Worm (Caenorhabditis elegans) whole organism, L4 larva: ENCODE data around the gene F19G12.3.
A peak's percentile ranks its signal among the peaks of the same experiment; 100 is the strongest.

ENCODE experiments used
- F44E2.7 ChIP-seq: fragments of 200-800 bp; sonication (Bioruptor generic); IDR thresholded peaks from 2 replicates; pipeline ENCODE4 v2.1.2; 2022; ENCODE audit warnings: missing genetic modification characterization, missing compliant biosample characterization
- R02D3.7 ChIP-seq: fragments of 150-350 bp; sonication (generic microtip); optimal IDR thresholded peaks from 3 replicates; lab custom pipeline; 2014; ENCODE audit warnings: missing biosample characterization, missing genetic modification characterization
- T26A8.4 ChIP-seq: fragments of 200-800 bp; sonication (Bioruptor generic); IDR thresholded peaks from 2 replicates; pipeline ENCODE4 v1.3.6; 2022; ENCODE audit warnings: missing genetic modification characterization, missing compliant biosample characterization
- Y48G9A.11 ChIP-seq: fragments of 200-800 bp; sonication (Bioruptor generic); IDR thresholded peaks from 2 replicates; pipeline ENCODE4 v1.3.6; 2022; ENCODE audit warnings: missing genetic modification reagents, missing genetic modification characterization, missing compliant biosample characterization
- ZK337.2 ChIP-seq: fragments of 200-800 bp; sonication (Bioruptor generic); IDR thresholded peaks from 2 replicates; pipeline ENCODE4 v1.3.6; 2022; ENCODE audit warnings: missing genetic modification reagents, missing genetic modification characterization, missing compliant biosample characterization
- ZK546.5 ChIP-seq, 2 experiments: sonication (generic microtip); optimal IDR thresholded peaks; 2 replicates each; lab custom pipeline; 2017; ENCODE audit warnings: missing biosample characterization in 2 of 2, missing genetic modification characterization in 2 of 2
- aly-2 ChIP-seq: sonication (generic microtip); optimal IDR thresholded peaks from 2 replicates; lab custom pipeline; 2018; ENCODE audit warnings: missing biosample characterization, missing genetic modification characterization
- ama-1 ChIP-seq: fragments of 150-350 bp; optimal IDR thresholded peaks from 2 replicates; lab custom pipeline; 2014; ENCODE audit warnings: inconsistent platforms, mixed read lengths
- arid-1 ChIP-seq: fragments of 200-800 bp; sonication (Bioruptor generic); conservative IDR thresholded peaks from 2 replicates; pipeline ENCODE4 v1.3.6; 2022; ENCODE audit warnings: missing genetic modification reagents, missing genetic modification characterization, missing compliant biosample characterization
- attf-4 ChIP-seq: sonication (generic microtip); optimal IDR thresholded peaks from 3 replicates; lab custom pipeline; 2017; ENCODE audit warnings: missing biosample characterization, missing genetic modification characterization
- ceh-20 ChIP-seq: fragments of 200-800 bp; sonication (Bioruptor generic); IDR thresholded peaks from 2 replicates; pipeline ENCODE4 v1.3.6; 2022; ENCODE audit warnings: missing genetic modification reagents, missing genetic modification characterization, missing compliant biosample characterization
- ceh-44 ChIP-seq: fragments of 200-800 bp; sonication (Bioruptor generic); IDR thresholded peaks from 2 replicates; pipeline ENCODE4 v1.3.6; 2022; ENCODE audit warnings: missing genetic modification reagents, missing genetic modification characterization, missing compliant biosample characterization
- ceh-82 ChIP-seq: sonication (generic microtip); optimal IDR thresholded peaks from 2 replicates; lab custom pipeline; 2017; ENCODE audit warnings: missing biosample characterization, missing genetic modification characterization
- ces-1 ChIP-seq: fragments of 150-350 bp; sonication (generic microtip); optimal IDR thresholded peaks from 4 replicates; lab custom pipeline; 2014; ENCODE audit warnings: missing biosample characterization, missing genetic modification reagents, missing genetic modification characterization
- ctbp-1 ChIP-seq: fragments of 200-800 bp; sonication (Bioruptor generic); IDR thresholded peaks from 2 replicates; pipeline ENCODE4 v1.3.6; 2022; ENCODE audit warnings: missing genetic modification reagents, missing genetic modification characterization, missing compliant biosample characterization
- daf-12 ChIP-seq: fragments of 150-350 bp; optimal IDR thresholded peaks from 2 replicates; lab custom pipeline; 2014; ENCODE audit warnings: missing biosample characterization, missing genetic modification reagents, missing genetic modification characterization
- daf-16 ChIP-seq, 3 experiments: sonication (generic microtip); optimal IDR thresholded peaks; 2 replicates each; lab custom pipeline; 2016 to 2017; ENCODE audit warnings: missing genetic modification characterization in 3 of 3, missing genetic modification reagents in 3 of 3, mild to moderate bottlenecking in 2 of 3, missing compliant biosample characterization in 2 of 3, missing biosample characterization in 1 of 3, moderate library complexity in 1 of 3
- dmd-8 ChIP-seq: fragments of 200-800 bp; sonication (Bioruptor generic); IDR thresholded peaks from 2 replicates; pipeline ENCODE4 v1.3.6; 2022; ENCODE audit warnings: missing genetic modification characterization, missing compliant biosample characterization
- dpl-1 ChIP-seq: fragments of 150-350 bp; optimal IDR thresholded peaks from 2 replicates; lab custom pipeline; 2014; ENCODE audit warnings: missing biosample characterization, missing genetic modification reagents, missing genetic modification characterization
- duxl-1 ChIP-seq: sonication (generic microtip); optimal IDR thresholded peaks from 2 replicates; lab custom pipeline; 2016; ENCODE audit warnings: mild to moderate bottlenecking, missing genetic modification characterization, moderate library complexity, missing compliant biosample characterization; ENCODE audit not compliant: poor library complexity
- fkh-10 ChIP-seq: fragments of 150-350 bp; optimal IDR thresholded peaks from 2 replicates; lab custom pipeline; 2014; ENCODE audit warnings: missing biosample characterization, missing genetic modification reagents, missing genetic modification characterization
- gei-8 ChIP-seq: fragments of 200-800 bp; sonication (Bioruptor generic); optimal IDR thresholded peaks from 2 replicates; lab custom pipeline; 2018; ENCODE audit warnings: mild to moderate bottlenecking, missing genetic modification characterization, missing compliant biosample characterization
- hlh-30 ChIP-seq: sonication (generic microtip); optimal IDR thresholded peaks from 2 replicates; lab custom pipeline; 2017; ENCODE audit warnings: antibody characterized with exemption, mild to moderate bottlenecking, missing genetic modification characterization, missing compliant biosample characterization; ENCODE audit not compliant: insufficient read depth
- lim-7 ChIP-seq: fragments of 200-800 bp; sonication (Bioruptor generic); IDR thresholded peaks from 2 replicates; pipeline ENCODE4 v1.3.6; 2022; ENCODE audit warnings: missing genetic modification characterization, missing compliant biosample characterization
- lin-13 ChIP-seq: fragments of 150-350 bp; optimal IDR thresholded peaks from 2 replicates; lab custom pipeline; 2014; ENCODE audit warnings: missing biosample characterization, missing genetic modification reagents, missing genetic modification characterization
- lin-29 ChIP-seq: fragments of 200-800 bp; sonication (Bioruptor generic); IDR thresholded peaks from 2 replicates; pipeline ENCODE4 v1.3.6; 2022; ENCODE audit warnings: missing genetic modification reagents, missing genetic modification characterization, missing compliant biosample characterization
- lin-39 ChIP-seq: fragments of 150-350 bp; optimal IDR thresholded peaks from 2 replicates; lab custom pipeline; 2014; ENCODE audit warnings: missing biosample characterization, missing genetic modification reagents, missing genetic modification characterization
- madf-9 ChIP-seq: fragments of 200-800 bp; sonication (Bioruptor generic); conservative IDR thresholded peaks from 2 replicates; pipeline ENCODE4 v1.3.6; 2022; ENCODE audit warnings: missing genetic modification reagents, missing genetic modification characterization, missing compliant biosample characterization
- mdt-29 ChIP-seq: fragments of 200-800 bp; sonication (Bioruptor generic); IDR thresholded peaks from 2 replicates; pipeline ENCODE4 v1.3.6; 2022; ENCODE audit warnings: missing genetic modification reagents, missing genetic modification characterization, missing compliant biosample characterization
- mep-1 ChIP-seq: fragments of 150-350 bp; sonication (generic microtip); optimal IDR thresholded peaks from 3 replicates; lab custom pipeline; 2014; ENCODE audit warnings: missing biosample characterization, missing genetic modification characterization
- mes-2 ChIP-seq: sonication (generic microtip); optimal IDR thresholded peaks from 2 replicates; lab custom pipeline; 2016; ENCODE audit warnings: missing genotype, mild to moderate bottlenecking, missing genetic modification characterization, missing compliant biosample characterization; ENCODE audit not compliant: poor library complexity, severe bottlenecking
- mxl-2 ChIP-seq: fragments of 200-800 bp; sonication (Bioruptor generic); conservative IDR thresholded peaks from 2 replicates; pipeline ENCODE4 v1.3.6; 2022; ENCODE audit warnings: missing genetic modification reagents, missing genetic modification characterization, missing compliant biosample characterization
- mxl-3 ChIP-seq: fragments of 200-800 bp; sonication (Bioruptor generic); optimal IDR thresholded peaks from 2 replicates; lab custom pipeline; 2018; ENCODE audit warnings: mild to moderate bottlenecking, missing genetic modification characterization, missing compliant biosample characterization
- nhr-10 ChIP-seq: fragments of 150-350 bp; optimal IDR thresholded peaks from 2 replicates; lab custom pipeline; 2014; ENCODE audit warnings: missing biosample characterization, missing genetic modification characterization
- nhr-111 ChIP-seq: fragments of 200-800 bp; sonication (Bioruptor generic); optimal IDR thresholded peaks from 2 replicates; lab custom pipeline; 2018; ENCODE audit warnings: mild to moderate bottlenecking, missing genetic modification characterization, missing compliant biosample characterization
- nhr-25 ChIP-seq: sonication (generic microtip); optimal IDR thresholded peaks from 2 replicates; lab custom pipeline; 2017; ENCODE audit warnings: missing genetic modification characterization, mild to moderate bottlenecking, missing compliant biosample characterization, antibody characterized with exemption, moderate library complexity, borderline replicate concordance; ENCODE audit not compliant: insufficient read depth
- nhr-28 ChIP-seq: fragments of 150-350 bp; optimal IDR thresholded peaks from 2 replicates; lab custom pipeline; 2014; ENCODE audit warnings: missing biosample characterization, missing genetic modification characterization
- nhr-41 ChIP-seq: fragments of 200-800 bp; sonication (Bioruptor generic); IDR thresholded peaks from 2 replicates; pipeline ENCODE4 v1.3.6; 2022; ENCODE audit warnings: missing genetic modification reagents, missing genetic modification characterization, missing compliant biosample characterization
- nhr-42 ChIP-seq: fragments of 200-800 bp; sonication (Bioruptor generic); IDR thresholded peaks from 2 replicates; pipeline ENCODE4 v1.3.6; 2022; ENCODE audit warnings: missing genetic modification characterization, missing compliant biosample characterization
- nhr-6 ChIP-seq: fragments of 150-350 bp; optimal IDR thresholded peaks from 2 replicates; lab custom pipeline; 2014; ENCODE audit warnings: missing biosample characterization, missing genetic modification characterization
- pqm-1 ChIP-seq: sonication (generic microtip); optimal IDR thresholded peaks from 2 replicates; lab custom pipeline; 2017; ENCODE audit warnings: missing biosample characterization, missing genetic modification characterization
- rbr-2 ChIP-seq: sonication (generic microtip); optimal IDR thresholded peaks from 2 replicates; lab custom pipeline; 2016; ENCODE audit warnings: missing genotype, missing genetic modification characterization, missing compliant biosample characterization
- saeg-2 ChIP-seq: fragments of 200-800 bp; sonication (Bioruptor generic); IDR thresholded peaks from 2 replicates; pipeline ENCODE4 v1.3.6; 2022; ENCODE audit warnings: missing genetic modification reagents, missing genetic modification characterization, missing compliant biosample characterization
- set-16 ChIP-seq: fragments of 200-800 bp; sonication (Bioruptor generic); IDR thresholded peaks from 2 replicates; pipeline ENCODE4 v1.3.6; 2022; ENCODE audit warnings: missing genetic modification reagents, missing genetic modification characterization, missing compliant biosample characterization
- snpc-1.2 ChIP-seq: fragments of 200-800 bp; sonication (Bioruptor generic); IDR thresholded peaks from 2 replicates; pipeline ENCODE4 v1.3.6; 2022; ENCODE audit warnings: missing genetic modification reagents, missing genetic modification characterization, missing compliant biosample characterization
- spr-1 ChIP-seq: sonication (generic microtip); optimal IDR thresholded peaks from 2 replicates; lab custom pipeline; 2016; ENCODE audit warnings: mild to moderate bottlenecking, missing genetic modification characterization, missing compliant biosample characterization
- tag-97 ChIP-seq: fragments of 200-800 bp; sonication (Bioruptor generic); IDR thresholded peaks from 2 replicates; pipeline ENCODE4 v1.3.6; 2022; ENCODE audit warnings: missing genetic modification characterization, missing compliant biosample characterization
- unc-130 ChIP-seq: sonication (generic microtip); optimal IDR thresholded peaks from 2 replicates; lab custom pipeline; 2016; ENCODE audit warnings: missing genetic modification reagents, missing genetic modification characterization, missing compliant biosample characterization
- unc-39 ChIP-seq: sonication (generic microtip); optimal IDR thresholded peaks from 2 replicates; lab custom pipeline; 2017; ENCODE audit warnings: missing biosample characterization, missing genetic modification characterization
- zip-11 ChIP-seq: fragments of 200-800 bp; sonication (Bioruptor generic); IDR thresholded peaks from 2 replicates; pipeline ENCODE4 v1.3.6; 2022; ENCODE audit warnings: missing genetic modification characterization, missing compliant biosample characterization
- zip-2 ChIP-seq: fragments of 150-350 bp; optimal IDR thresholded peaks from 2 replicates; lab custom pipeline; 2014; ENCODE audit warnings: missing biosample characterization, missing genetic modification characterization

The F19G12.3 gene

ce11 chrX:1454385-1454784 is 29.8 kb downstream of the F19G12.3 start (continued):
- peak; percentile 93 for TF ChIP-seq mxl-3 (GFP tag; lab: Kevin White, UChicago)
- TF ChIP-seq mes-2 (tag; lab: Kevin White, UChicago) = peak; percentile 72
- TF ChIP-seq ces-1 = no peak
- no peak for TF ChIP-seq ZK546.5 (tag; optimal IDR thresholded peaks at IDR 0.05; lab: Kevin White, UChicago)
- peak; percentile 79 for TF ChIP-seq spr-1
- peak; percentile 60 for TF ChIP-seq gei-8 (GFP tag; lab: Kevin White, UChicago)
- TF ChIP-seq unc-130 = no peak
- TF ChIP-seq lin-13 = peak; percentile 44
- peak; percentile 88 for TF ChIP-seq nhr-25 (tag; lab: Kevin White, UChicago)
- peak; percentile 97 for TF ChIP-seq mep-1 (tag; lab: Kevin White, UChicago)
- TF ChIP-seq ceh-82 (tag; lab: Kevin White, UChicago) = no peak
- peak; percentile 96 for TF ChIP-seq hlh-30 (tag; lab: Kevin White, UChicago)
- peak; percentile 94 for TF ChIP-seq set-16 (GFP tag; lab: Robert Waterston, UW)
- TF ChIP-seq arid-1 = peak; percentile 86
- TF ChIP-seq R02D3.7 (tag; lab: Kevin White, UChicago) = no peak
- peak; percentile 64 for TF ChIP-seq duxl-1 (tag; lab: Kevin White, UChicago)
- no peak for TF ChIP-seq daf-12 (tag; lab: Kevin White, UChicago)
- peak; percentile 51; the same call in 1 of the 2 replicates for TF ChIP-seq madf-9 (GFP tag; lab: Robert Waterston, UW)
- TF ChIP-seq daf-16 (GFP tag; optimal IDR thresholded peaks at IDR 0.05; lab: Kevin White, UChicago) = peak in 1 of 2 experiments; percentile 67
- peak; percentile 80 for TF ChIP-seq daf-16 (tag; optimal IDR thresholded peaks at IDR 0.05; lab: Kevin White, UChicago)
- peak; percentile 76; the same call in 1 of the 2 replicates for TF ChIP-seq saeg-2 (GFP tag; lab: Robert Waterston, UW)
- TF ChIP-seq F44E2.7 (GFP tag; lab: Robert Waterston, UW) = no peak
- TF ChIP-seq nhr-10 (tag; lab: Kevin White, UChicago) = peak; percentile 80
- TF ChIP-seq nhr-28 (tag; lab: Kevin White, UChicago) = peak; percentile 96
- TF ChIP-seq nhr-42 (GFP tag; lab: Robert Waterston, UW) = no peak; the same call in 1 of the 2 replicates
- TF ChIP-seq unc-39 (tag; lab: Kevin White, UChicago) = no peak
- peak; percentile 90 for TF ChIP-seq ceh-20 (GFP tag; lab: Robert Waterston, UW)
- peak; percentile 80; the same call in 1 of the 2 replicates for TF ChIP-seq nhr-41 (GFP tag; lab: Robert Waterston, UW)
- peak; percentile 93 for TF ChIP-seq rbr-2 (tag; lab: Kevin White, UChicago)
- TF ChIP-seq ama-1 (lab: Kevin White, UChicago) = no peak
- no peak for TF ChIP-seq lim-7 (GFP tag; lab: Robert Waterston, UW)
- peak; percentile 28 for TF ChIP-seq pqm-1
- peak; percentile 95 for TF ChIP-seq nhr-6 (tag; lab: Kevin White, UChicago)
- no peak for TF ChIP-seq ZK337.2 (GFP tag; lab: Robert Waterston, UW)
- TF ChIP-seq ctbp-1 (GFP tag; lab: Robert Waterston, UW) = peak; percentile 67
- TF ChIP-seq ceh-44 (GFP tag; lab: Robert Waterston, UW) = no peak
- peak; percentile 42; the same call in 1 of the 2 replicates for TF ChIP-seq lin-29 (GFP tag; lab: Robert Waterston, UW)
- TF ChIP-seq zip-2 (tag; lab: Kevin White, UChicago) = peak; percentile 99
- TF ChIP-seq Y48G9A.11 (GFP tag; lab: Robert Waterston, UW) = no peak
- no peak for TF ChIP-seq zip-11 (GFP tag; lab: Robert Waterston, UW)
- TF ChIP-seq T26A8.4 = peak; percentile 88
- TF ChIP-seq lin-39 (tag; lab: Kevin White, UChicago) = no peak
- TF ChIP-seq attf-4 (tag; lab: Kevin White, UChicago) = peak; percentile 70
- TF ChIP-seq fkh-10 (GFP tag; lab: Kevin White, UChicago) = peak; percentile 45
- TF ChIP-seq snpc-1.2 (GFP tag; lab: Robert Waterston, UW) = no peak
- no peak for TF ChIP-seq nhr-111 (GFP tag; lab: Kevin White, UChicago)
- peak; percentile 41 for TF ChIP-seq dpl-1
- TF ChIP-seq aly-2 (tag; lab: Kevin White, UChicago) = no peak
- TF ChIP-seq tag-97 (GFP tag; lab: Robert Waterston, UW) = no peak
- 0 out of 2 replicates have a peak, but pooled peaks have one; percentile 27 for TF ChIP-seq mdt-29 (GFP tag; lab: Robert Waterston, UW)
- TF ChIP-seq mxl-2 (GFP tag; lab: Robert Waterston, UW) = peak; percentile 78; the same call in 1 of the 2 replicates
- TF ChIP-seq dmd-8 (GFP tag; lab: Robert Waterston, UW) = peak; percentile 61; the same call in 1 of the 2 replicates
